Fruit fly (Drosophila melanogaster) whole organism, embryonic: Measurements from ENCODE around the gene CG11396.

Experiments
- B-H1 ChIP-seq: fragments of 200-800 bp; sonication (Bioruptor generic); IDR thresholded peaks from 3 replicates; pipeline ENCODE4 v1.3.6; 2022; ENCODE audit warnings: missing biosample characterization, missing genetic modification characterization
- Blimp-1 ChIP-seq: fragments of 200-800 bp; sonication (Bioruptor generic); optimal IDR thresholded peaks from 3 replicates; lab custom pipeline; 2018; ENCODE audit warnings: missing biosample characterization, missing genetic modification characterization, mild to moderate bottlenecking, moderate library complexity, missing genetic modification reagents
- BtbVII ChIP-seq: fragments of 200-800 bp; sonication (Bioruptor generic); optimal IDR thresholded peaks from 3 replicates; lab custom pipeline; 2017; ENCODE audit warnings: missing biosample characterization, mild to moderate bottlenecking, missing genetic modification characterization
- CG10209 ChIP-seq: fragments of 200-800 bp; sonication (Bioruptor generic); optimal IDR thresholded peaks from 3 replicates; lab custom pipeline; 2017; ENCODE audit warnings: missing biosample characterization, mild to moderate bottlenecking, missing genetic modification characterization, missing genetic modification reagents
- CG1024 ChIP-seq: fragments of 200-800 bp; sonication (Bioruptor generic); IDR thresholded peaks from 2 replicates; pipeline ENCODE4 v1.3.6; 2022; ENCODE audit warnings: missing biosample characterization, missing genetic modification characterization
- CG10959 ChIP-seq: fragments of 200-800 bp; sonication (Bioruptor generic); IDR thresholded peaks from 2 replicates; pipeline ENCODE4 v1.3.6; 2022; ENCODE audit warnings: missing biosample characterization, missing genetic modification characterization
- CG11723 ChIP-seq: fragments of 200-800 bp; sonication (Bioruptor generic); optimal IDR thresholded peaks from 2 replicates; lab custom pipeline; 2017; ENCODE audit warnings: missing biosample characterization, mild to moderate bottlenecking, missing genetic modification characterization
- CG1233 ChIP-seq: fragments of 200-800 bp; sonication (Bioruptor generic); optimal IDR thresholded peaks from 4 replicates; lab custom pipeline; 2018; ENCODE audit warnings: missing biosample characterization, mild to moderate bottlenecking, missing genetic modification characterization
- CG13287 ChIP-seq: fragments of 200-800 bp; sonication (Bioruptor generic); IDR thresholded peaks from 2 replicates; pipeline ENCODE4 v1.3.6; 2022; ENCODE audit warnings: missing biosample characterization, missing genetic modification characterization; ENCODE audit not compliant: partially characterized antibody
- CG14965 ChIP-seq: fragments of 200-800 bp; sonication (Bioruptor generic); optimal IDR thresholded peaks from 2 replicates; lab custom pipeline; 2016; ENCODE audit warnings: missing biosample characterization, missing genetic modification characterization, borderline replicate concordance
- CG17829 ChIP-seq: fragments of 200-800 bp; optimal IDR thresholded peaks from 2 replicates; lab custom pipeline; 2019; ENCODE audit warnings: missing biosample characterization, mild to moderate bottlenecking, missing genetic modification characterization, moderate library complexity
- CG18011 ChIP-seq: fragments of 200-800 bp; sonication (Bioruptor generic); optimal IDR thresholded peaks from 2 replicates; lab custom pipeline; 2017; ENCODE audit warnings: missing biosample characterization, missing genetic modification characterization, mild to moderate bottlenecking, moderate library complexity, missing genotype
- CG3065 ChIP-seq: fragments of 200-800 bp; sonication (Bioruptor generic); optimal IDR thresholded peaks from 2 replicates; lab custom pipeline; 2016; ENCODE audit warnings: missing biosample characterization, missing genetic modification characterization
- CG3995 ChIP-seq: fragments of 200-800 bp; sonication (Bioruptor generic); optimal IDR thresholded peaks from 3 replicates; lab custom pipeline; 2016; ENCODE audit warnings: missing biosample characterization, missing genetic modification characterization
- CG4404 ChIP-seq: fragments of 200-800 bp; sonication (Bioruptor generic); IDR thresholded peaks from 2 replicates; pipeline ENCODE4 v1.3.6; 2022; ENCODE audit warnings: missing biosample characterization, missing genetic modification characterization
- CG4854 ChIP-seq: fragments of 200-800 bp; sonication (Bioruptor generic); optimal IDR thresholded peaks from 2 replicates; lab custom pipeline; 2016; ENCODE audit warnings: missing biosample characterization, missing genetic modification characterization, inconsistent platforms
- CG5953 ChIP-seq: fragments of 200-800 bp; sonication (Bioruptor generic); IDR thresholded peaks from 2 replicates; pipeline ENCODE4 v1.3.6; 2022; ENCODE audit warnings: missing biosample characterization, missing genetic modification characterization
- CG6254 ChIP-seq: fragments of 200-800 bp; sonication (Bioruptor generic); optimal IDR thresholded peaks from 3 replicates; lab custom pipeline; 2017; ENCODE audit warnings: mild to moderate bottlenecking, missing biosample characterization, missing genetic modification reagents, missing genetic modification characterization
- CG7928 ChIP-seq: fragments of 200-800 bp; sonication (Bioruptor generic); optimal IDR thresholded peaks from 2 replicates; lab custom pipeline; 2017; ENCODE audit warnings: missing biosample characterization, mild to moderate bottlenecking, missing genetic modification characterization
- D ChIP-seq, 2 experiments: fragments of 200-800 bp in 1 of 2; fragments of >200 bp in 1 of 2; sonication (Bioruptor generic) in 1 of 2; optimal IDR thresholded peaks; 2 replicates in 1 of 2; 3 replicates in 1 of 2; lab custom pipeline; 2017; ENCODE audit warnings: mild to moderate bottlenecking in 1 of 2, missing biosample characterization in 1 of 2, missing genetic modification characterization in 1 of 2, missing genetic modification reagents in 1 of 2
- Dip3 ChIP-seq: fragments of 200-800 bp; sonication (Bioruptor generic); optimal IDR thresholded peaks from 3 replicates; lab custom pipeline; 2016; ENCODE audit warnings: missing biosample characterization, missing genetic modification characterization
- Hmx ChIP-seq: fragments of 200-800 bp; sonication (Bioruptor generic); optimal IDR thresholded peaks from 2 replicates; lab custom pipeline; 2016; ENCODE audit warnings: missing biosample characterization, missing genetic modification characterization
- MTF-1 ChIP-seq: fragments of 200-800 bp; sonication (Bioruptor generic); optimal IDR thresholded peaks from 2 replicates; lab custom pipeline; 2018; ENCODE audit warnings: missing biosample characterization, mild to moderate bottlenecking, missing genetic modification characterization, borderline replicate concordance
- Rfx ChIP-seq: fragments of 200-800 bp; sonication (Bioruptor generic); IDR thresholded peaks from 2 replicates; pipeline ENCODE4 v1.3.6; 2022; ENCODE audit warnings: missing biosample characterization, missing genetic modification characterization
- Stat92E ChIP-seq, 3 experiments: fragments of >200 bp in 2 of 3; fragments of 200-800 bp in 1 of 3; sonication (Bioruptor generic) in 1 of 3; optimal IDR thresholded peaks; 2 replicates each; lab custom pipeline; 2017 to 2019; ENCODE audit warnings: missing biosample characterization in 3 of 3, missing genetic modification characterization in 3 of 3, mild to moderate bottlenecking in 1 of 3, moderate library complexity in 1 of 3
- Xbp1 ChIP-seq: fragments of 200-800 bp; sonication (Bioruptor generic); optimal IDR thresholded peaks from 3 replicates; lab custom pipeline; 2016; ENCODE audit warnings: missing biosample characterization, mild to moderate bottlenecking, missing genetic modification characterization
- bbx ChIP-seq: fragments of 200-800 bp; sonication (Bioruptor generic); IDR thresholded peaks from 2 replicates; pipeline ENCODE4 v1.3.6; 2022; ENCODE audit warnings: missing biosample characterization, missing genetic modification characterization; ENCODE audit not compliant: partially characterized antibody
- cad ChIP-seq: fragments of >200 bp; optimal IDR thresholded peaks from 2 replicates; lab custom pipeline; 2017; ENCODE audit warnings: missing biosample characterization, missing genetic modification characterization
- cg ChIP-seq: fragments of 200-800 bp; sonication (Bioruptor generic); optimal IDR thresholded peaks from 3 replicates; lab custom pipeline; 2019; ENCODE audit warnings: missing biosample characterization, mild to moderate bottlenecking, missing genetic modification characterization, moderate library complexity
- chif ChIP-seq, 2 experiments: fragments of 200-800 bp; sonication (Bioruptor generic); optimal IDR thresholded peaks; 3 replicates each; lab custom pipeline; 2016; ENCODE audit warnings: missing biosample characterization in 2 of 2, missing genetic modification characterization in 2 of 2
- fd3F ChIP-seq: fragments of 200-800 bp; sonication (Bioruptor generic); optimal IDR thresholded peaks from 2 replicates; lab custom pipeline; 2018; ENCODE audit warnings: missing biosample characterization, mild to moderate bottlenecking, missing genetic modification characterization, moderate library complexity
- fd96Cb ChIP-seq: fragments of 200-800 bp; sonication (Bioruptor generic); optimal IDR thresholded peaks from 2 replicates; lab custom pipeline; 2018; ENCODE audit warnings: missing biosample characterization, mild to moderate bottlenecking, missing genetic modification characterization, moderate library complexity
- gce ChIP-seq: fragments of 200-800 bp; sonication (Bioruptor generic); IDR thresholded peaks from 3 replicates; pipeline ENCODE4 v1.3.6; 2022; ENCODE audit warnings: missing biosample characterization, missing genetic modification characterization
- gsb ChIP-seq: fragments of 200-800 bp; sonication (Bioruptor generic); IDR thresholded peaks from 2 replicates; pipeline ENCODE4 v1.3.6; 2022; ENCODE audit warnings: missing biosample characterization, missing genetic modification characterization
- ham ChIP-seq: fragments of 200-800 bp; sonication (Bioruptor generic); IDR thresholded peaks from 2 replicates; pipeline ENCODE4 v1.3.6; 2022; ENCODE audit warnings: missing biosample characterization, missing genetic modification characterization
- ind ChIP-seq: fragments of 200-800 bp; sonication (Bioruptor generic); optimal IDR thresholded peaks from 3 replicates; lab custom pipeline; 2016; ENCODE audit warnings: missing biosample characterization, missing genetic modification characterization
- jigr1 ChIP-seq: fragments of 200-800 bp; sonication (Bioruptor generic); IDR thresholded peaks from 3 replicates; pipeline ENCODE4 v1.3.6; 2022; ENCODE audit warnings: missing biosample characterization, missing genetic modification characterization
- jing ChIP-seq: fragments of 200-800 bp; sonication (Bioruptor generic); optimal IDR thresholded peaks from 2 replicates; lab custom pipeline; 2018; ENCODE audit warnings: missing biosample characterization, mild to moderate bottlenecking, missing genetic modification characterization
- kah ChIP-seq: fragments of 200-800 bp; sonication (Bioruptor generic); optimal IDR thresholded peaks from 2 replicates; lab custom pipeline; 2018; ENCODE audit warnings: missing biosample characterization, mild to moderate bottlenecking, missing genetic modification characterization
- kni ChIP-seq: fragments of 200-800 bp; sonication (Bioruptor generic); optimal IDR thresholded peaks from 3 replicates; lab custom pipeline; 2017; ENCODE audit warnings: mild to moderate bottlenecking, missing biosample characterization, missing genetic modification reagents, missing genetic modification characterization
- knrl ChIP-seq: fragments of 200-800 bp; sonication (Bioruptor generic); IDR thresholded peaks from 3 replicates; pipeline ENCODE4 v1.3.6; 2022; ENCODE audit warnings: missing biosample characterization, missing genetic modification characterization; ENCODE audit not compliant: partially characterized antibody
- lab ChIP-seq: fragments of 200-800 bp; sonication (Bioruptor generic); optimal IDR thresholded peaks from 3 replicates; lab custom pipeline; 2017; ENCODE audit warnings: missing biosample characterization, missing genetic modification characterization, mild to moderate bottlenecking, moderate library complexity, missing genetic modification reagents
- maf-S ChIP-seq: fragments of 200-800 bp; sonication (Bioruptor generic); optimal IDR thresholded peaks from 2 replicates; lab custom pipeline; 2016; ENCODE audit warnings: missing biosample characterization, missing genetic modification characterization
- nau ChIP-seq: fragments of 200-800 bp; sonication (Bioruptor generic); optimal IDR thresholded peaks from 3 replicates; lab custom pipeline; 2017; ENCODE audit warnings: missing biosample characterization, mild to moderate bottlenecking, missing genetic modification characterization, missing genetic modification reagents
- otp ChIP-seq: fragments of 200-800 bp; sonication (Bioruptor generic); IDR thresholded peaks from 3 replicates; pipeline ENCODE4, ENCODE4 v1.3.6; 2022; ENCODE audit warnings: missing biosample characterization, missing genetic modification characterization
- pum ChIP-seq: fragments of 200-800 bp; sonication (Bioruptor generic); optimal IDR thresholded peaks from 2 replicates; lab custom pipeline; 2016; ENCODE audit warnings: missing biosample characterization, missing genetic modification characterization
- rib ChIP-seq: fragments of 200-800 bp; sonication (Bioruptor generic); IDR thresholded peaks from 2 replicates; pipeline ENCODE4 v1.3.6; 2022; ENCODE audit warnings: missing biosample characterization, missing genetic modification characterization
- tll ChIP-seq, 2 experiments: fragments of 200-800 bp in 1 of 2; fragments of >200 bp in 1 of 2; sonication (Bioruptor generic) in 1 of 2; optimal IDR thresholded peaks; 2 replicates each; lab custom pipeline; 2017 to 2019; ENCODE audit warnings: missing biosample characterization in 2 of 2, missing genetic modification characterization in 2 of 2, mild to moderate bottlenecking in 1 of 2, moderate library complexity in 1 of 2
- trh ChIP-seq: fragments of 200-800 bp; sonication (Bioruptor generic); optimal IDR thresholded peaks from 2 replicates; lab custom pipeline; 2016; ENCODE audit warnings: missing biosample characterization, missing genetic modification characterization

CG11396 gene

dm6 chr3L:20787835-20788380 is at the start of gene CG11396 (continued):
- no peak for TF ChIP-seq tll (GFP tag; optimal IDR thresholded peaks at IDR 0.05; lab: Kevin White, UChicago)
- no peak for TF ChIP-seq fd3F (GFP tag; lab: Kevin White, UChicago)
- TF ChIP-seq kah: no peak
- no peak for TF ChIP-seq CG10209 (GFP tag; lab: Kevin White, UChicago)
- no peak for TF ChIP-seq B-H1 (GFP tag; lab: Robert Waterston, UW)
- TF ChIP-seq chif (GFP tag; optimal IDR thresholded peaks at IDR 0.05; lab: Kevin White, UChicago): no peak
- no peak for TF ChIP-seq ham (GFP tag; lab: Robert Waterston, UW)
- TF ChIP-seq maf-S: no peak
- no peak for TF ChIP-seq CG6254 (GFP tag; lab: Kevin White, UChicago)
- TF ChIP-seq CG4404 (GFP tag; lab: Robert Waterston, UW): no peak
- no peak for TF ChIP-seq trh (GFP tag; lab: Kevin White, UChicago)
- TF ChIP-seq CG7928 (GFP tag; lab: Kevin White, UChicago): no peak
- no peak for TF ChIP-seq otp
- no peak for TF ChIP-seq ind (GFP tag; lab: Kevin White, UChicago)
- no peak for TF ChIP-seq Xbp1 (GFP tag; lab: Kevin White, UChicago)
- TF ChIP-seq CG10959 (GFP tag; lab: Robert Waterston, UW): no peak
- TF ChIP-seq Dip3 (GFP tag; lab: Kevin White, UChicago): no peak
- TF ChIP-seq CG5953 (GFP tag; lab: Robert Waterston, UW): no peak
- no peak for TF ChIP-seq CG1024 (GFP tag; lab: Robert Waterston, UW)
- TF ChIP-seq kni (GFP tag; lab: Kevin White, UChicago): no peak
- TF ChIP-seq CG1233 (GFP tag; lab: Kevin White, UChicago): no peak
- peak; percentile 93 for TF ChIP-seq knrl
- TF ChIP-seq cg (GFP tag; lab: Kevin White, UChicago): no peak
- TF ChIP-seq MTF-1 (GFP tag; lab: Kevin White, UChicago): no peak
- TF ChIP-seq gce (GFP tag; lab: Robert Waterston, UW): no peak
- TF ChIP-seq D (optimal IDR thresholded peaks at IDR 0.05; lab: Kevin White, UChicago): no peak
- TF ChIP-seq D (GFP tag; optimal IDR thresholded peaks at IDR 0.05; lab: Kevin White, UChicago): no peak
- TF ChIP-seq jigr1 (GFP tag; lab: Robert Waterston, UW): no peak
- no peak for TF ChIP-seq CG18011 (GFP tag; lab: Kevin White, UChicago)
- no peak for TF ChIP-seq CG11723 (GFP tag; lab: Kevin White, UChicago)
- no peak for TF ChIP-seq lab
- TF ChIP-seq gsb (GFP tag; lab: Robert Waterston, UW): no peak
- TF ChIP-seq Stat92E (GFP tag; optimal IDR thresholded peaks at IDR 0.05; lab: Kevin White, UChicago): no peak
- TF ChIP-seq pum (GFP tag; lab: Kevin White, UChicago): no peak
- peak; percentile 97 for TF ChIP-seq CG13287
- no peak for TF ChIP-seq nau (GFP tag; lab: Kevin White, UChicago)
- TF ChIP-seq CG14965 (GFP tag; lab: Kevin White, UChicago): no peak
- TF ChIP-seq Hmx (GFP tag; lab: Kevin White, UChicago): no peak
- no peak for TF ChIP-seq CG3065 (GFP tag; lab: Kevin White, UChicago)
- TF ChIP-seq CG4854 (GFP tag; lab: Kevin White, UChicago): no peak
- TF ChIP-seq bbx (GFP tag; lab: Robert Waterston, UW): peak; percentile 97
- TF ChIP-seq cad (GFP tag; lab: Kevin White, UChicago): no peak
- TF ChIP-seq Blimp-1 (GFP tag; lab: Kevin White, UChicago): no peak
- TF ChIP-seq BtbVII (GFP tag; lab: Kevin White, UChicago): no peak
- TF ChIP-seq jing (GFP tag; lab: Kevin White, UChicago): no peak
- TF ChIP-seq CG3995: no peak
- 0 out of 2 replicates have a peak, but pooled peaks have one; percentile 14 for TF ChIP-seq rib (GFP tag; lab: Robert Waterston, UW)
- peak; percentile 58 for TF ChIP-seq Rfx
- no peak for TF ChIP-seq fd96Cb (tag; lab: Kevin White, UChicago)
- TF ChIP-seq CG17829 (tag; lab: Kevin White, UChicago): peak; percentile 0
